Worm (Caenorhabditis elegans) whole organism, L2 larva: Measurements from ENCODE around the gene twk-16.

ENCODE experiments used
- ama-1 ChIP-seq: fragments of 150-350 bp; optimal IDR thresholded peaks from 2 replicates; lab custom pipeline; 2018; ENCODE audit warnings: inconsistent platforms
- blmp-1 ChIP-seq: sonication (generic microtip); optimal IDR thresholded peaks from 2 replicates; lab custom pipeline; 2017; ENCODE audit warnings: missing genetic modification characterization, mild to moderate bottlenecking, missing compliant biosample characterization, antibody characterized with exemption, moderate library complexity; ENCODE audit not compliant: insufficient read depth
- ceh-16 ChIP-seq: fragments of 150-350 bp; optimal IDR thresholded peaks from 2 replicates; lab custom pipeline; 2014; ENCODE audit warnings: missing biosample characterization, missing genetic modification characterization
- ceh-82 ChIP-seq: fragments of 150-350 bp; optimal IDR thresholded peaks from 2 replicates; lab custom pipeline; 2014; ENCODE audit warnings: missing biosample characterization, missing genetic modification characterization
- gmeb-1 ChIP-seq: fragments of 150-350 bp; optimal IDR thresholded peaks from 2 replicates; lab custom pipeline; 2014; ENCODE audit warnings: missing biosample characterization, missing genetic modification characterization
- lin-13 ChIP-seq: fragments of 150-350 bp; optimal IDR thresholded peaks from 2 replicates; lab custom pipeline; 2014; ENCODE audit warnings: missing biosample characterization, missing genetic modification reagents, missing genetic modification characterization
- mab-5 ChIP-seq: fragments of 150-350 bp; optimal IDR thresholded peaks from 2 replicates; lab custom pipeline; 2014; ENCODE audit warnings: missing biosample characterization, missing genetic modification characterization
- nhr-12 ChIP-seq: fragments of 150-350 bp; optimal IDR thresholded peaks from 2 replicates; lab custom pipeline; 2014; ENCODE audit warnings: missing biosample characterization, missing genetic modification characterization
- nhr-237 ChIP-seq: fragments of 150-350 bp; optimal IDR thresholded peaks from 2 replicates; lab custom pipeline; 2014; ENCODE audit warnings: missing biosample characterization, missing genetic modification characterization
- nhr-77 ChIP-seq: fragments of 150-350 bp; optimal IDR thresholded peaks from 2 replicates; lab custom pipeline; 2014; ENCODE audit warnings: missing biosample characterization, missing genetic modification characterization
- unc-62 ChIP-seq: fragments of 150-350 bp; optimal IDR thresholded peaks from 2 replicates; lab custom pipeline; 2014; ENCODE audit warnings: missing biosample characterization, missing genetic modification reagents, missing genetic modification characterization
- ztf-4 ChIP-seq: fragments of 150-350 bp; optimal IDR thresholded peaks from 2 replicates; lab custom pipeline; 2014; ENCODE audit warnings: missing biosample characterization, missing genetic modification characterization

DNA sequence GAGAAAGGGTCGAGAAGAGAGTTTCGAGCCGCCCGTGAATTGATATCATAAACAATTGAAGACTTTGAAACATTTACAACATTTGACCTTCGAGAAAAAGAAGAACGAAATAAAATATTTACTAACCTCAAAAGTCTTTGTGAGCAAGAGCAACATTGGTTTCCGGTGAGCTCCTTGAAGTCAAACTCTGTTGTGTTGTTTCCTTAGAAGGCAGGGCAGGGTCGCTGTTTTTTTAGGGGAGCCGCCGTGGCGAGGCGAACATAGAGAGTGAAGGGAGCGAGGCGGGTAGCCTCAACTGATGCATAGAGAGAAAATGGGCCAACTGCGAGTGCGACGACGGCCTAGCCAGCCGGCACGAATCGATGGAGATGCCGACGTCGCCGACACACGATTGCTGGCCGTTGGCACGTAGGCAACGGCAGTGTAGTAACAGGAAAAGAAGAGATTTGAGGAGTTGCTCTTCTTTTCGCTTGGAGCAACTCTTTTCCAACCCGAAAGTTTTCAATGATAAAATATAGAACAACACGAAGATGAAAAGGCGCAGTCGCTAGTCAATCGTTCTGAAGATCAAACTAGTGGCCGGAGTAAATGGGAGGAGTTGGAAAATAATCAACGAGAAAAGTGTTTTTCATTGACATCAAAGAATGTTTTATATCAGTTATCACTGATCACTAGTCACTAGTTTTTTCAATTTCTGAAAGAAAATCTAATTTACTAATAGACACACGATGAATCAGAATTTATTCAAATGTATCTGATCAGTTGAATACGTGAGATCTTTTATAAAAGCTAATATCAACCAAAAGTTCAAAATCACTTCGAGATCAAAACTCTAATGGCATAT, 35.3 kb downstream of the twk-16 start, which contains the start of gene mai-1:
- no peak for TF ChIP-seq gmeb-1 (tag; lab: Kevin White, UChicago)
- TF ChIP-seq unc-62 (GFP tag; lab: Kevin White, UChicago), result no peak
- TF ChIP-seq ceh-16 (tag; lab: Kevin White, UChicago), result no peak
- TF ChIP-seq ceh-82, result peak; percentile 16
- TF ChIP-seq lin-13 (GFP tag; lab: Kevin White, UChicago), result peak; percentile 35
- peak; percentile 28 for TF ChIP-seq ztf-4 (tag; lab: Kevin White, UChicago)
- no peak for TF ChIP-seq mab-5 (tag; lab: Kevin White, UChicago)
- TF ChIP-seq nhr-12, result no peak
- TF ChIP-seq ama-1 (lab: Kevin White, UChicago), result peak; percentile 37
- no peak for TF ChIP-seq blmp-1 (tag; lab: Kevin White, UChicago)
- TF ChIP-seq nhr-237 (tag; lab: Kevin White, UChicago), result no peak
- no peak for TF ChIP-seq nhr-77 (tag; lab: Kevin White, UChicago)
